Worm (Caenorhabditis elegans): ENCODE results near the gene mak-1.

DNA sequence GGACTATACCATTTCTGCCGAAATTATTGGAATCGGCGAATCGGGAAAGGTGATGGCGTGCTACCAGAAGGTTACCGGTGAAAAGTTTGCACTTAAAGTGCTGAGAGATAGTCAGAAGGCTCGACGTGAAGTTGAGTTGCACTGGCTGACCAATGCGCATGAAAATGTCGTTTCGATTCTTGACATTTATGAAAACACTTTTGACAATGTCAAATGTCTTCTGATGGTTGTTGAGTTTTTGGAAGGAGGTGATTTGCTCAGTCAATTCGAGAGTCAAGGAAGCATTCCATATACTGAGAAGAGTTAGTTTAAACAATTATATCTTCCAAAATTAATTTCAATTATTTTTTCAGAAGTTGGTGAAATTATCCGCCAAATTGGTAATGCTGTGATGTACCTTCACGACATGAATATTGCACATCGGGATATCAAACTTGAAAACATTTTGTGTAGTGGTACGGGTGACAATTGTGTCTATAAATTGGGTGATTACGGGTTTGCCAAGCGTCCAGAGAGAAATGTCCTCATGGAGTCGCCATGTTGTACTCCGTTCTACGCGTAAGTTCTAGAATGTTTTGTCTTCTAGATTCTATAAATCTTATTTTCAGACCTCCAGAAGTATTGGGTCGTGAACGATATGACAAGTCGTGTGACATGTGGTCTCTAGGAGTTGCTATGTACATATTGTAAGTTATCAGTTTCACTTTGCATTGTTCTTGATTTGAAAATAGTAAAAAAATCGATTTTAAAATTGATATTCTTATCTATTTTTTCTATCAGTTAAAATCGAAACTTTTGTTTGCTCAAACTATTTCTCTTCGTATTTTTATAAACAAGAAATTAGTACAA lies 1.8 kb downstream of the mak-1 start:
- no peak for TF ChIP-seq efl-1 (GFP tag; optimal IDR thresholded peaks at IDR 0.05)
- 0 out of 2 replicates have a peak, but pooled peaks have one; percentile 3 for TF ChIP-seq let-526 (GFP tag; IDR thresholded peaks at IDR 0.05)
- no peak for TF ChIP-seq F49E8.2 (tag; optimal IDR thresholded peaks at IDR 0.05; ENCODE audit: insufficient read depth)
- no peak for TF ChIP-seq atf-7 (tag; optimal IDR thresholded peaks at IDR 0.05)
- TF ChIP-seq tlf-1 (GFP tag; optimal IDR thresholded peaks at IDR 0.05), result no peak
- TF ChIP-seq mes-4 (tag; optimal IDR thresholded peaks at IDR 0.05), result no peak
- TF ChIP-seq ztf-22 (GFP tag; optimal IDR thresholded peaks at IDR 0.05), result no peak
- no peak for TF ChIP-seq let-607 (tag; optimal IDR thresholded peaks at IDR 0.05)
- TF ChIP-seq cebp-2 (GFP tag; IDR thresholded peaks at IDR 0.05), result no peak
